Worm (Caenorhabditis elegans): ENCODE measurements around the gene ceh-99.

Gene ceh-99

ce11 chrII:12499969-12500368, 19.8 kb upstream of the ceh-99 start (continued):
- TF ChIP-seq lin-38 (GFP tag; IDR thresholded peaks at IDR 0.05) = no peak

DNA sequence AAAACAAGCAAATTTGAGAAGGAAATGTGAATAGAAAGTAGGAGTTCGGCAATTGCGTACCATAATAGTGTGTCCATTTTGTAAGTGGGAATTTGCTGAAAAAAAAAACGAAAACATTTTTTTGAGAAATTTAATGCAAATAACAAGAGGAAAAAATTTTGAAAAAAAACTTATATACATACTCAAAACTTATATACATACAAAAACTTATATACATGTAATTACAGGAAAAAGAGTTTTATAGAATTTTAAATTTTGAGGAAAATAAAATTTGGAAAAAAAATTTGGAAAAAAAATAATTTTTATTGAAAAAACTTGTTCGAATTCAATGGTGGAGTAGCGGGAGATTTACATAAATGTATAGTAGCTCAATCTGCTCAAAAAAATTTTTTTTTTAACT, 17.0 kb upstream of the ceh-99 start, which contains the start of gene ador-1:
TSS of gene ador-1 (minus strand) at position 101 of the 400 bp plus-strand sequence.
- TF ChIP-seq arid-1 (GFP tag; conservative IDR thresholded peaks at IDR 0.05) (no peak), duxl-1 (tag; optimal IDR thresholded peaks at IDR 0.05; ENCODE audit: poor library complexity) (no peak), zag-1 (tag; optimal IDR thresholded peaks at IDR 0.05) (no peak), ceh-82 (tag; optimal IDR thresholded peaks at IDR 0.05) (no peak), nhr-48 (tag; optimal IDR thresholded peaks at IDR 0.05) (no peak), nhr-42 (GFP tag; IDR thresholded peaks at IDR 0.05) (no peak), nhr-28 (tag; optimal IDR thresholded peaks at IDR 0.05) (no peak), ceh-28 (tag; optimal IDR thresholded peaks at IDR 0.05) (no peak), jun-1 (tag; optimal IDR thresholded peaks at IDR 0.05) (no peak), nhr-237 (tag; optimal IDR thresholded peaks at IDR 0.05) (no peak)

- no peak for TF ChIP-seq Y5F2A.4 (GFP tag; optimal IDR thresholded peaks at IDR 0.05)
- TF ChIP-seq lir-3 (tag; optimal IDR thresholded peaks at IDR 0.05) = no peak
- no peak for TF ChIP-seq fkh-10 (GFP tag; optimal IDR thresholded peaks at IDR 0.05)
- no peak for TF ChIP-seq pqm-1 (tag; optimal IDR thresholded peaks at IDR 0.05)
- peak; percentile 64 for TF ChIP-seq aha-1 (tag)
- TF ChIP-seq R02D3.7 (tag; optimal IDR thresholded peaks at IDR 0.05) = no peak
- TF ChIP-seq Y75B8A.6 (GFP tag; IDR thresholded peaks at IDR 0.05) = no peak
- no peak for TF ChIP-seq daf-19 (GFP tag; conservative IDR thresholded peaks at IDR 0.05)
Measured at ce11 chrII:12506511-12506910, 13.3 kb upstream of the ceh-99 start.

ce11 chrII:12507038-12507437, 12.7 kb upstream of the ceh-99 start, which contains the start of gene srh-68:
Gene srh-68 (plus strand): TSS chrII:12507338.
- TF ChIP-seq ama-1 (optimal IDR thresholded peaks at IDR 0.05) (no peak), mdt-29 (GFP tag; IDR thresholded peaks at IDR 0.05) (no peak), madf-9 (GFP tag; conservative IDR thresholded peaks at IDR 0.05) (no peak), daf-19 (GFP tag; conservative IDR thresholded peaks at IDR 0.05) (no peak), skn-1 (tag; optimal IDR thresholded peaks at IDR 0.05) (no peak), lin-38 (GFP tag; IDR thresholded peaks at IDR 0.05) (no peak), R02D3.7 (tag; optimal IDR thresholded peaks at IDR 0.05) (no peak)

ce11 chrII:12508650-12509049, 11.1 kb upstream of the ceh-99 start, which contains the start of gene srh-67:
Gene srh-67 (plus strand): TSS chrII:12508950.
- no peak for TF ChIP-seq duxl-1 (tag; optimal IDR thresholded peaks at IDR 0.05; ENCODE audit: poor library complexity)
- TF ChIP-seq lim-7 (GFP tag; IDR thresholded peaks at IDR 0.05) = no peak
- TF ChIP-seq lin-13 (GFP tag; optimal IDR thresholded peaks at IDR 0.05) = no peak
- no peak for TF ChIP-seq nhr-237 (tag; optimal IDR thresholded peaks at IDR 0.05)
- TF ChIP-seq lsy-2 (tag; optimal IDR thresholded peaks at IDR 0.05) = no peak
- no peak for TF ChIP-seq ZK546.5 (tag; optimal IDR thresholded peaks at IDR 0.05)
- TF ChIP-seq unc-62 (GFP tag; optimal IDR thresholded peaks at IDR 0.05 in 1 of 2) = no peak
- no peak for TF ChIP-seq unc-62 (tag; optimal IDR thresholded peaks at IDR 0.05)
- no peak for TF ChIP-seq dve-1 (tag; optimal IDR thresholded peaks at IDR 0.05; ENCODE audit: insufficient read depth)
- no peak for TF ChIP-seq Y75B8A.6 (GFP tag; IDR thresholded peaks at IDR 0.05)
- TF ChIP-seq gei-8 (GFP tag; optimal IDR thresholded peaks at IDR 0.05) = no peak
- no peak for TF ChIP-seq hif-1 (tag; optimal IDR thresholded peaks at IDR 0.05)
- no peak for TF ChIP-seq zfp-3 (GFP tag; conservative IDR thresholded peaks at IDR 0.05)
- TF ChIP-seq spr-1 (tag; optimal IDR thresholded peaks at IDR 0.05) = no peak
- TF ChIP-seq spr-3 (GFP tag; optimal IDR thresholded peaks at IDR 0.05) = no peak
- no peak for TF ChIP-seq F44E2.7 (GFP tag; IDR thresholded peaks at IDR 0.05)
